Fruit fly (Drosophila melanogaster) whole organism, prepupa: ENCODE data around the gene Shal.
A peak's percentile ranks its signal among the peaks of the same experiment; 100 is the strongest.

Source experiments
- CG1621 ChIP-seq: fragments of 200-800 bp; sonication (Bioruptor generic); optimal IDR thresholded peaks from 3 replicates; lab custom pipeline; 2018; ENCODE audit warnings: missing biosample characterization, mild to moderate bottlenecking, missing genetic modification characterization
- CG34406 ChIP-seq: fragments of 200-800 bp; sonication (Bioruptor generic); optimal IDR thresholded peaks from 3 replicates; lab custom pipeline; 2016; ENCODE audit warnings: missing biosample characterization, missing genetic modification characterization
- Eip78C ChIP-seq: fragments of 200-800 bp; sonication (Bioruptor generic); peaks from one replicate; lab custom pipeline; 2016; ENCODE audit warnings: missing biosample characterization, missing genetic modification characterization
- fkh ChIP-seq: fragments of 200-800 bp; sonication (Bioruptor generic); optimal IDR thresholded peaks from 3 replicates; lab custom pipeline; 2017; ENCODE audit warnings: missing biosample characterization, mild to moderate bottlenecking, missing genetic modification characterization, moderate library complexity

- peak; percentile 87 for TF ChIP-seq Eip78C (GFP tag; lab: Kevin White, UChicago)
- TF ChIP-seq CG1621 (tag; lab: Kevin White, UChicago) = no peak
- no peak for TF ChIP-seq CG34406 (GFP tag; lab: Kevin White, UChicago)
- no peak for TF ChIP-seq fkh
Measured at dm6 chr3L:19585979-19586378, 1.6 kb upstream of the Shal start, which contains the start of the genes CG9231 and CG9330.
